Fruit fly (Drosophila melanogaster) whole organism, embryonic: Measurements from ENCODE around the gene CG45065.
A peak's percentile ranks its signal among the peaks of the same experiment; 100 is the strongest.

Experiments
- Atf-2 ChIP-seq: fragments of 200-800 bp; sonication (Bioruptor generic); optimal IDR thresholded peaks from 2 replicates; lab custom pipeline; 2016; ENCODE audit warnings: missing biosample characterization, missing genetic modification characterization
- Atf3 ChIP-seq: fragments of 200-800 bp; sonication (Bioruptor generic); optimal IDR thresholded peaks from 3 replicates; lab custom pipeline; 2016; ENCODE audit warnings: missing biosample characterization, missing genetic modification characterization
- Blimp-1 ChIP-seq: fragments of 200-800 bp; sonication (Bioruptor generic); optimal IDR thresholded peaks from 3 replicates; lab custom pipeline; 2018; ENCODE audit warnings: missing biosample characterization, missing genetic modification characterization, mild to moderate bottlenecking, moderate library complexity, missing genetic modification reagents
- CG11560 ChIP-seq: fragments of 200-800 bp; sonication (Bioruptor generic); IDR thresholded peaks from 3 replicates; pipeline ENCODE4 v1.3.6; 2022; ENCODE audit warnings: missing biosample characterization, missing genetic modification characterization
- CG11696 ChIP-seq: fragments of 200-800 bp; sonication (Bioruptor generic); IDR thresholded peaks from 2 replicates; pipeline ENCODE4 v1.3.6; 2022; ENCODE audit warnings: missing biosample characterization, missing genetic modification characterization
- CG13624 ChIP-seq: fragments of 200-800 bp; sonication (Bioruptor generic); optimal IDR thresholded peaks from 2 replicates; lab custom pipeline; 2016; ENCODE audit warnings: missing biosample characterization, missing genetic modification characterization
- CG15601 ChIP-seq: fragments of 200-800 bp; sonication (Bioruptor generic); optimal IDR thresholded peaks from 3 replicates; lab custom pipeline; 2019; ENCODE audit warnings: missing biosample characterization, mild to moderate bottlenecking, missing genetic modification characterization, moderate library complexity
- CG1647 ChIP-seq: fragments of 200-800 bp; sonication (Bioruptor generic); optimal IDR thresholded peaks from 3 replicates; lab custom pipeline; 2016; ENCODE audit warnings: missing biosample characterization, missing genetic modification characterization
- CG16815 ChIP-seq: fragments of 200-800 bp; sonication (Bioruptor generic); optimal IDR thresholded peaks from 3 replicates; lab custom pipeline; 2017; ENCODE audit warnings: missing biosample characterization, mild to moderate bottlenecking, missing genetic modification characterization
- CG17802 ChIP-seq: fragments of 200-800 bp; sonication (Bioruptor generic); optimal IDR thresholded peaks from 2 replicates; lab custom pipeline; 2018; ENCODE audit warnings: missing biosample characterization, mild to moderate bottlenecking, missing genetic modification characterization, moderate library complexity
- CG17912 ChIP-seq: fragments of 200-800 bp; sonication (Bioruptor generic); optimal IDR thresholded peaks from 2 replicates; lab custom pipeline; 2018; ENCODE audit warnings: missing biosample characterization, mild to moderate bottlenecking, missing genetic modification characterization
- CG1832 ChIP-seq: fragments of 200-800 bp; sonication (Bioruptor generic); optimal IDR thresholded peaks from 2 replicates; lab custom pipeline; 2017; ENCODE audit warnings: missing biosample characterization, mild to moderate bottlenecking, missing genetic modification characterization, inconsistent platforms
- CG18476 ChIP-seq: fragments of 200-800 bp; sonication (Bioruptor generic); optimal IDR thresholded peaks from 2 replicates; lab custom pipeline; 2016; ENCODE audit warnings: missing biosample characterization, mild to moderate bottlenecking, missing genetic modification characterization
- CG18619 ChIP-seq: fragments of 200-800 bp; sonication (Bioruptor generic); optimal IDR thresholded peaks from 3 replicates; lab custom pipeline; 2017; ENCODE audit warnings: missing biosample characterization, mild to moderate bottlenecking, missing genetic modification characterization
- CG4282 ChIP-seq: fragments of 200-800 bp; sonication (Bioruptor generic); optimal IDR thresholded peaks from 2 replicates; lab custom pipeline; 2016; ENCODE audit warnings: missing biosample characterization, missing genetic modification characterization
- CG4360 ChIP-seq: fragments of 200-800 bp; sonication (Bioruptor generic); IDR thresholded peaks from 2 replicates; pipeline ENCODE4 v1.3.6; 2022; ENCODE audit warnings: missing biosample characterization, missing genetic modification characterization
- CG4854 ChIP-seq: fragments of 200-800 bp; sonication (Bioruptor generic); optimal IDR thresholded peaks from 2 replicates; lab custom pipeline; 2016; ENCODE audit warnings: missing biosample characterization, missing genetic modification characterization, inconsistent platforms
- CG8944 ChIP-seq: fragments of 200-800 bp; sonication (Bioruptor generic); optimal IDR thresholded peaks from 3 replicates; lab custom pipeline; 2016; ENCODE audit warnings: missing biosample characterization, missing genetic modification characterization
- Doc3 ChIP-seq: fragments of 200-800 bp; sonication (Bioruptor generic); IDR thresholded peaks from 3 replicates; pipeline ENCODE4 v1.3.6; 2022; ENCODE audit warnings: missing biosample characterization, missing genetic modification characterization; ENCODE audit not compliant: partially characterized antibody
- MTF-1 ChIP-seq: fragments of 200-800 bp; sonication (Bioruptor generic); optimal IDR thresholded peaks from 2 replicates; lab custom pipeline; 2018; ENCODE audit warnings: missing biosample characterization, mild to moderate bottlenecking, missing genetic modification characterization, borderline replicate concordance
- Oli ChIP-seq: fragments of 200-800 bp; sonication (Bioruptor generic); optimal IDR thresholded peaks from 2 replicates; lab custom pipeline; 2018; ENCODE audit warnings: missing biosample characterization, mild to moderate bottlenecking, missing genetic modification characterization, moderate library complexity
- PHDP ChIP-seq: fragments of 200-800 bp; sonication (Bioruptor generic); optimal IDR thresholded peaks from 3 replicates; lab custom pipeline; 2018; ENCODE audit warnings: missing biosample characterization, mild to moderate bottlenecking, missing genetic modification characterization, moderate library complexity
- Rx ChIP-seq: fragments of 200-800 bp; sonication (Bioruptor generic); IDR thresholded peaks from 2 replicates; pipeline ENCODE4 v1.3.6; 2022; ENCODE audit warnings: missing biosample characterization, missing genetic modification characterization
- Side ChIP-seq: fragments of 200-800 bp; sonication (Bioruptor generic); optimal IDR thresholded peaks from 2 replicates; lab custom pipeline; 2016; ENCODE audit warnings: missing biosample characterization, missing genetic modification characterization
- Sox102F ChIP-seq: fragments of 200-800 bp; sonication (Bioruptor generic); optimal IDR thresholded peaks from 2 replicates; lab custom pipeline; 2018; ENCODE audit warnings: missing biosample characterization, mild to moderate bottlenecking, missing genetic modification characterization, moderate library complexity
- al ChIP-seq: fragments of 200-800 bp; sonication (Bioruptor generic); IDR thresholded peaks from 2 replicates; pipeline ENCODE4 v1.3.6; 2022; ENCODE audit warnings: missing biosample characterization, missing genetic modification characterization
- btn ChIP-seq: fragments of 200-800 bp; sonication (Bioruptor generic); optimal IDR thresholded peaks from 2 replicates; lab custom pipeline; 2016; ENCODE audit warnings: missing biosample characterization, missing genetic modification characterization
- chinmo ChIP-seq: fragments of 200-800 bp; sonication (Bioruptor generic); IDR thresholded peaks from 4 replicates; pipeline ENCODE4 v1.3.6; 2022; ENCODE audit warnings: missing biosample characterization, missing genetic modification characterization; ENCODE audit not compliant: partially characterized antibody
- croc ChIP-seq: fragments of 200-800 bp; sonication (Bioruptor generic); conservative IDR thresholded peaks from 3 replicates; pipeline ENCODE4 v1.3.6; 2022; ENCODE audit warnings: missing biosample characterization, missing genetic modification characterization
- da ChIP-seq: fragments of 200-800 bp; sonication (Bioruptor generic); optimal IDR thresholded peaks from 2 replicates; lab custom pipeline; 2016; ENCODE audit warnings: missing biosample characterization, missing genetic modification characterization
- dmrt11E ChIP-seq: fragments of 200-800 bp; sonication (Bioruptor generic); optimal IDR thresholded peaks from 3 replicates; lab custom pipeline; 2018; ENCODE audit warnings: missing biosample characterization, mild to moderate bottlenecking, missing genetic modification characterization, moderate library complexity
- dysf ChIP-seq: fragments of 200-800 bp; sonication (Bioruptor generic); IDR thresholded peaks from 3 replicates; pipeline ENCODE4 v1.3.6; 2022; ENCODE audit warnings: missing biosample characterization, missing genetic modification characterization
- eve ChIP-seq, 2 experiments: fragments of >200 bp; optimal IDR thresholded peaks; 2 replicates each; lab custom pipeline; 2017; ENCODE audit warnings: missing biosample characterization in 2 of 2, missing genetic modification characterization in 2 of 2
- exex ChIP-seq: fragments of 200-800 bp; sonication (Bioruptor generic); optimal IDR thresholded peaks from 4 replicates; lab custom pipeline; 2018; ENCODE audit warnings: missing biosample characterization, mild to moderate bottlenecking, missing genetic modification characterization, moderate library complexity
- fd3F ChIP-seq: fragments of 200-800 bp; sonication (Bioruptor generic); optimal IDR thresholded peaks from 2 replicates; lab custom pipeline; 2018; ENCODE audit warnings: missing biosample characterization, mild to moderate bottlenecking, missing genetic modification characterization, moderate library complexity
- insv ChIP-seq, 2 experiments: fragments of 200-800 bp; sonication (Bioruptor generic); optimal IDR thresholded peaks; 3 replicates each; lab custom pipeline; 2016 to 2018; ENCODE audit warnings: missing biosample characterization in 2 of 2, missing genetic modification characterization in 2 of 2
- lbe ChIP-seq: fragments of 200-800 bp; sonication (Bioruptor generic); optimal IDR thresholded peaks from 2 replicates; lab custom pipeline; 2016; ENCODE audit warnings: missing biosample characterization, mild to moderate bottlenecking, missing genetic modification characterization
- pfk ChIP-seq: fragments of 200-800 bp; sonication (Bioruptor generic); optimal IDR thresholded peaks from 2 replicates; lab custom pipeline; 2018; ENCODE audit warnings: missing biosample characterization, mild to moderate bottlenecking, missing genetic modification characterization, moderate library complexity
- pho ChIP-seq: fragments of 200-800 bp; sonication (Bioruptor generic); optimal IDR thresholded peaks from 2 replicates; lab custom pipeline; 2016; ENCODE audit warnings: missing biosample characterization, missing genetic modification characterization
- prd ChIP-seq, 3 experiments: fragments of >200 bp in 2 of 3; fragments of 200-800 bp in 1 of 3; sonication (Bioruptor generic) in 1 of 3; optimal IDR thresholded peaks in 2 of 3; IDR thresholded peaks in 1 of 3; 2 replicates in 2 of 3; 3 replicates in 1 of 3; pipeline versions ENCODE4 v1.3.6 to Lab custom; 2017 to 2022; ENCODE audit warnings: missing biosample characterization in 1 of 3, missing genetic modification characterization in 1 of 3
- psq ChIP-seq: fragments of 200-800 bp; sonication (Bioruptor generic); optimal IDR thresholded peaks from 2 replicates; lab custom pipeline; 2017; ENCODE audit warnings: missing biosample characterization, missing genetic modification characterization
- pum ChIP-seq: fragments of 200-800 bp; sonication (Bioruptor generic); optimal IDR thresholded peaks from 2 replicates; lab custom pipeline; 2016; ENCODE audit warnings: missing biosample characterization, missing genetic modification characterization
- schlank ChIP-seq: fragments of 200-800 bp; sonication (Bioruptor generic); optimal IDR thresholded peaks from 2 replicates; lab custom pipeline; 2018; ENCODE audit warnings: missing biosample characterization, mild to moderate bottlenecking, missing genetic modification characterization
- sob ChIP-seq: fragments of 200-800 bp; sonication (Bioruptor generic); IDR thresholded peaks from 2 replicates; pipeline ENCODE4 v1.3.6; 2022; ENCODE audit warnings: missing biosample characterization, missing genetic modification characterization
- sqz ChIP-seq: fragments of 200-800 bp; sonication (Bioruptor generic); optimal IDR thresholded peaks from 3 replicates; lab custom pipeline; 2018; ENCODE audit warnings: missing biosample characterization, mild to moderate bottlenecking, missing genetic modification characterization
- tap ChIP-seq: fragments of 200-800 bp; optimal IDR thresholded peaks from 3 replicates; lab custom pipeline; 2019; ENCODE audit warnings: missing biosample characterization, mild to moderate bottlenecking, missing genetic modification characterization, moderate library complexity
- tgo ChIP-seq: fragments of 200-800 bp; sonication (Bioruptor generic); IDR thresholded peaks from 3 replicates; pipeline ENCODE4 v1.3.6; 2022; ENCODE audit warnings: missing biosample characterization, missing genetic modification characterization
- tin ChIP-seq: fragments of 200-800 bp; sonication (Bioruptor generic); optimal IDR thresholded peaks from 3 replicates; lab custom pipeline; 2016; ENCODE audit warnings: missing biosample characterization, missing genetic modification characterization
- tio ChIP-seq: fragments of 200-800 bp; sonication (Bioruptor generic); optimal IDR thresholded peaks from 2 replicates; lab custom pipeline; 2017; ENCODE audit warnings: missing biosample characterization, missing genetic modification characterization, inconsistent platforms
- ttk ChIP-seq: fragments of 200-800 bp; sonication (Bioruptor generic); IDR thresholded peaks from 2 replicates; pipeline ENCODE4 v2.1.2; 2022; ENCODE audit warnings: missing biosample characterization, missing genetic modification characterization

CG45065 gene

DNA sequence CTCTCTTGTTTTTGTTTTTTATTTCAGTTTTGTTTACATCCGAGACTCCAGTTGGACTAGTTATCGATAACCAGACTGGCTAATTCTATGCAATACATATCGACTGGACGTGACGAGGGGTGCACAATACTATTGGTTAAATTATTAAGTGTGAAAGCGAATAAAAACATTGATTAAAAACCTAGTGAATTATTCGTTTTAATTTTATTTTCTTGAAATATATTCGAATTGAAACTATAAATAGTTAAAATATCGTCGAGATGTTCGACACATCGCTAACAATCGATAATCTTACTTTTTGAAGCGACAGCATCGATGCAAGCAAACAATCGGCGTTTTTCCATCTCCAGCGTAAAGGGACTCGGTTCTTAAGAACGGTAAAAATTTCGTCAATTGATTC is 43.3 kb downstream of the CG45065 start, which contains the start of the genes CG32590 and Flo2 (continued):
- TF ChIP-seq pho (GFP tag; lab: Kevin White, UChicago): peak; percentile 84
- TF ChIP-seq PHDP (tag; lab: Kevin White, UChicago): peak; percentile 60
- no peak for TF ChIP-seq btn
- peak; percentile 47 for TF ChIP-seq CG1647 (GFP tag; lab: Kevin White, UChicago)
- TF ChIP-seq CG1832 (GFP tag; lab: Kevin White, UChicago): no peak
- peak; percentile 53 for TF ChIP-seq tap (tag; lab: Kevin White, UChicago)
- no peak for TF ChIP-seq CG11696 (GFP tag; lab: Robert Waterston, UW)
- TF ChIP-seq fd3F (GFP tag; lab: Kevin White, UChicago): peak; percentile 64
- TF ChIP-seq dysf: peak; percentile 52; the same call in 2 of the 3 replicates
- no peak for TF ChIP-seq tio (GFP tag; lab: Kevin White, UChicago)
- no peak for TF ChIP-seq CG4360 (GFP tag; lab: Robert Waterston, UW)
- peak; percentile 38 for TF ChIP-seq Oli
- peak; percentile 81 for TF ChIP-seq al (GFP tag; lab: Robert Waterston, UW)
- TF ChIP-seq eve (GFP tag; optimal IDR thresholded peaks at IDR 0.05; lab: Kevin White, UChicago): no peak
- peak; percentile 70 for TF ChIP-seq Side
- peak; percentile 57 for TF ChIP-seq CG8944
- peak; percentile 3 for TF ChIP-seq CG17802 (tag; lab: Kevin White, UChicago)
- peak in 1 of 2 experiments; percentile 91 for TF ChIP-seq insv (GFP tag; optimal IDR thresholded peaks at IDR 0.05; lab: Kevin White, UChicago)
- peak; percentile 28; the same call in 1 of the 2 replicates for TF ChIP-seq Rx (GFP tag; lab: Robert Waterston, UW)
- TF ChIP-seq dmrt11E (tag; lab: Kevin White, UChicago): peak; percentile 57
- TF ChIP-seq ttk: peak; percentile 75
- no peak for TF ChIP-seq MTF-1
- TF ChIP-seq tin (GFP tag; lab: Kevin White, UChicago): peak; percentile 81
- TF ChIP-seq CG11560 (tag; lab: Robert Waterston, UW): peak; percentile 79
- TF ChIP-seq CG4854: peak; percentile 71
- TF ChIP-seq CG16815: peak; percentile 38
- TF ChIP-seq chinmo (GFP tag; lab: Robert Waterston, UW): peak; percentile 96
- no peak for TF ChIP-seq schlank (tag; lab: Kevin White, UChicago)
- no peak for TF ChIP-seq pfk (GFP tag; lab: Kevin White, UChicago)
- peak; percentile 26 for TF ChIP-seq exex
- TF ChIP-seq CG15601 (tag; lab: Kevin White, UChicago): peak; percentile 50
- TF ChIP-seq sob: peak; percentile 89
- peak; percentile 83 for TF ChIP-seq tgo (GFP tag; lab: Robert Waterston, UW)
- TF ChIP-seq lbe (GFP tag; lab: Kevin White, UChicago): peak; percentile 69
- TF ChIP-seq Sox102F (GFP tag; lab: Kevin White, UChicago): peak; percentile 77
- peak; percentile 63 for TF ChIP-seq CG13624 (GFP tag; lab: Kevin White, UChicago)
- TF ChIP-seq Atf-2 (GFP tag; lab: Kevin White, UChicago): peak; percentile 55
- TF ChIP-seq da: peak; percentile 32
- TF ChIP-seq sqz (GFP tag; lab: Kevin White, UChicago): no peak
- TF ChIP-seq croc (GFP tag; lab: Robert Waterston, UW): no peak; the same call in 1 of the 3 replicates
- TF ChIP-seq Doc3: peak; percentile 97
- TF ChIP-seq CG18619 (GFP tag; lab: Kevin White, UChicago): peak; percentile 30
- TF ChIP-seq psq: peak; percentile 30
- TF ChIP-seq Atf3: peak; percentile 36
- peak; percentile 75 for TF ChIP-seq CG4282 (GFP tag; lab: Kevin White, UChicago)
- TF ChIP-seq CG17912 (GFP tag; lab: Kevin White, UChicago): no peak
- TF ChIP-seq CG18476 (GFP tag; lab: Kevin White, UChicago): peak; percentile 57
- TF ChIP-seq pum (GFP tag; lab: Kevin White, UChicago): peak; percentile 74
- peak; percentile 59 for TF ChIP-seq Blimp-1
- no peak for TF ChIP-seq prd (optimal IDR thresholded peaks at IDR 0.05; lab: Kevin White, UChicago)
- peak; percentile 91 for TF ChIP-seq prd (GFP tag; IDR thresholded peaks at IDR 0.05; lab: Robert Waterston, UW)
